Worm (Caenorhabditis elegans): Measurements from ENCODE around the gene Y60A3A.21.

Y60A3A.21 gene

DNA sequence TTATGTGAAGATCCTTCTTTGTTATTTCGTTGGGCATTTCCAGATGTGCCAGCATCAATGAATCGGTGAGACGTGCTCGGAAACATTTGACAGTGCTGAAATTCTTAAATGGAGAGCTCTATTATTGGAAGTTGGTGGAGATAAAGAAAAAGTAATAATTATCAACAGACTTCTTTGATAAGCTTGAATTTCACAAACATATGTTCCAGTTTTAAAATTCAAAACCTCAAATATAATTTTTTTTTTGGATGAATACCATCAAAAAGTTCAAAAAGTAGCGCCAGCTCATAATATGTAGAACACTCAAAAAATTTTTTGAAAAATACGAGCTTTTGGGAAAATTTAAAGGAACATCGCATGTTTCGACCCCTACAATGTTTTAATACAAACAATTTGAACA, 17.7 kb upstream of the Y60A3A.21 start, which contains the start of gene Y60A3A.25:
Gene Y60A3A.25 (minus strand): TSS at position 101 of the 400 bp plus-strand sequence.
- TF ChIP-seq T26A8.4 (GFP tag; IDR thresholded peaks at IDR 0.05) (no peak), duxl-1 (tag; optimal IDR thresholded peaks at IDR 0.05; ENCODE audit: poor library complexity) (no peak), rbr-2 (tag; optimal IDR thresholded peaks at IDR 0.05) (no peak), ZK337.2 (GFP tag; IDR thresholded peaks at IDR 0.05) (no peak), tag-97 (GFP tag; IDR thresholded peaks at IDR 0.05) (no peak), mdl-1 (tag; optimal IDR thresholded peaks at IDR 0.05) (no peak), F10B5.3 (tag; optimal IDR thresholded peaks at IDR 0.05) (no peak), ceh-20 (GFP tag; IDR thresholded peaks at IDR 0.05) (no peak), zag-1 (tag; optimal IDR thresholded peaks at IDR 0.05) (no peak), ceh-82 (tag; optimal IDR thresholded peaks at IDR 0.05) (no peak), ztf-7 (tag; optimal IDR thresholded peaks at IDR 0.05) (no peak), egl-43 (GFP tag; IDR thresholded peaks at IDR 0.05) (no peak), lsy-2 (tag; optimal IDR thresholded peaks at IDR 0.05) (no peak), sdz-12 (GFP tag; optimal IDR thresholded peaks at IDR 0.05) (no peak), mxl-2 (GFP tag; conservative IDR thresholded peaks at IDR 0.05) (no peak), F49E8.2 (tag; optimal IDR thresholded peaks at IDR 0.05; ENCODE audit: borderline replicate concordance) (no peak), nhr-28 (tag; optimal IDR thresholded peaks at IDR 0.05) (no peak), nhr-77 (tag; optimal IDR thresholded peaks at IDR 0.05) (no peak), ceh-62 (tag; optimal IDR thresholded peaks at IDR 0.05) (no peak), F26F4.8 (GFP tag; conservative IDR thresholded peaks at IDR 0.05) (no peak)

DNA sequence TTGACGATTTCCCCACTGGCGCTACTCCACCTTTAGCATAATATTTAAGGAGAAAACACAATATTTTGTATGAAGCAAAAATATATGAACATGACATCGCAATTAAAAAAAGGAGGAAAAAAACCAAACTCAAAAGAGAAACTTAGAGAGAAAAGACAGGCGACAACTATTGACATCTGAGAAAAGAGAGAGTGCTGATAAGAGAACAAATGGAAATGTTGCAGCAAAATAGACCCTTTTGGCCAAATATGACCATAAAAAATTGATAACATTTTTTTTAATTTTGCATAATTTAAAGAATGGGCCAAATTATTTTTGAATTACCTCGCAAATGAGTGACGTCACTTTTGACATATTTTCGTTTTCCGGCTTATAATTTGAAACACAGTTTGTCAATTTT, 17.1 kb upstream of the Y60A3A.21 start:
- TF ChIP-seq daf-16 (GFP tag; optimal IDR thresholded peaks at IDR 0.05) (no peak), daf-16 (tag; optimal IDR thresholded peaks at IDR 0.05) (peak; percentile 64), F49E8.2 (tag; optimal IDR thresholded peaks at IDR 0.05; ENCODE audit: borderline replicate concordance) (no peak), zfp-2 (tag; optimal IDR thresholded peaks at IDR 0.05) (no peak), nhr-10 (tag; optimal IDR thresholded peaks at IDR 0.05) (no peak), egl-27 (tag; optimal IDR thresholded peaks at IDR 0.05) (no peak), madf-9 (GFP tag; conservative IDR thresholded peaks at IDR 0.05) (no peak), unc-62 (GFP tag; optimal IDR thresholded peaks at IDR 0.05 in 1 of 2) (peak in 1 of 2 experiments; percentile 27), unc-62 (tag; optimal IDR thresholded peaks at IDR 0.05) (no peak), hif-1 (tag; optimal IDR thresholded peaks at IDR 0.05) (no peak), lin-1 (GFP tag; IDR thresholded peaks at IDR 0.05) (no peak), dmd-9 (GFP tag; IDR thresholded peaks at IDR 0.05) (no peak), ceh-62 (tag; optimal IDR thresholded peaks at IDR 0.05) (no peak), zag-1 (tag; optimal IDR thresholded peaks at IDR 0.05) (no peak), gei-8 (GFP tag; optimal IDR thresholded peaks at IDR 0.05) (no peak), T20F7.1 (GFP tag; optimal IDR thresholded peaks at IDR 0.05) (no peak), ceh-82 (tag; optimal IDR thresholded peaks at IDR 0.05) (no peak), pqm-1 (tag; optimal IDR thresholded peaks at IDR 0.05) (peak; percentile 77)

DNA sequence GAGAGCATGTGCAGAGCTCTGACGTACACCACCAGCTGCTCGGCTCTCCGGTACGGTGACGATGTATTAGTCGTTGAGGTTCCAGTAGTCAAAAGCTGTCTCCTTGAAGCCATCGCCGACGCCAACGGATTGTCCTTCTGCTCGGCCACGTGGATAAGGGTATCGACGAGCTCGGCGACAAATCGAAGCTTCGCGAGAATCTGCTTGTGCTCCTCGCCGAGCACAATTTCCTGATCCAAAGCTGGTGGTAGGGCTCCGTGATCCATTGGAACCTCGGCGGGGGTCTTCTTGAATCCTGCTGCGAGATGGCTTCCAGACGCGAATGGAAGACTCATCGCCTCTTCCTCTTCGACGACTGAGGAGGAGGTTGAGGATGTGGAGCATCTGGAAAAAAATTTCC, 14.3 kb upstream of the Y60A3A.21 start:
- TF ChIP-seq set-16 (GFP tag; IDR thresholded peaks at IDR 0.05) (peak; percentile 83), hmg-1.1 (GFP tag; IDR thresholded peaks at IDR 0.05) (0 out of 2 replicates have a peak, but pooled peaks have one; percentile 10), pqm-1 (tag; optimal IDR thresholded peaks at IDR 0.05) (no peak)

DNA sequence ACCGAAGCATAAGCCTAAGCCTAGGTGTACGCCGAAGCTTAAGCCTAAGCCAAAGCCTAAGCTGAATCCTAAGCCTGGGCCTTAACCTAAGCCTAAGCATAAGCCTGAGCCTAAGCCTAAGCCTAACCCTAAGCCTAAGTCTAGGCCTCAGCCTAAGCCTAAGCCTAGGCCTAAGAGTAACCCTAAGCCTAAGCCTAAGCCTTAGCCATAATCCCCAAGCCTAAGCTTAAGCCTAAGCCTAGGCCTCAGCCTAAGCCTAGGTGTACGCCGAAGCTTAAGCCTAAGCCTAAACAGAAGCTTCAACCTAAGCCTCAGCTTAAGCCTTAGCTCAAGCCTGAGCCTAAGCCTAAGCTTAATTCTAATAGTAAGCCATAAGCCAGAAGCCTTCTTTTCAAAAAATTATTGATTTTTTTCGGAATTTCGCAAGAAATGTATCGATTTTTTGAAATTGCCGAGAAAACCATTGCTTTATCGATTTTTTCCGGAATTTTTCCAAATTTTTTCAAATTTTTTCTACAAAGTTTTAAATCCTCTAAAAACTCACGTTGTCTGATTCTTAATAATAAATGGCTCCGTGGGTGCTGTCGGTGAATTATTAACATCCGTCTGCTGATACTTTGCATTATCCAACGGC, 13.4 kb upstream of the Y60A3A.21 start:
- TF ChIP-seq dmd-8 (GFP tag; IDR thresholded peaks at IDR 0.05) (0 out of 2 replicates have a peak, but pooled peaks have one; percentile 44), F26F4.8 (GFP tag; conservative IDR thresholded peaks at IDR 0.05) (no peak), pqm-1 (tag; optimal IDR thresholded peaks at IDR 0.05) (no peak), daf-12 (tag; optimal IDR thresholded peaks at IDR 0.05) (no peak), F44E2.7 (GFP tag; IDR thresholded peaks at IDR 0.05) (peak; percentile 79; the same call in 1 of the 2 replicates), skn-1 (tag; optimal IDR thresholded peaks at IDR 0.05) (no peak), ctbp-1 (GFP tag; IDR thresholded peaks at IDR 0.05) (no peak), F37D6.2 (tag; optimal IDR thresholded peaks at IDR 0.05) (no peak), unc-62 (GFP tag; optimal IDR thresholded peaks at IDR 0.05 in 1 of 2) (peak in 1 of 2 experiments; percentile 70), unc-62 (tag; optimal IDR thresholded peaks at IDR 0.05) (no peak), ceh-44 (GFP tag; IDR thresholded peaks at IDR 0.05) (no peak), dve-1 (tag; optimal IDR thresholded peaks at IDR 0.05; ENCODE audit: insufficient read depth) (no peak), lin-15B (tag; optimal IDR thresholded peaks at IDR 0.05) (no peak), F10B5.3 (tag; optimal IDR thresholded peaks at IDR 0.05) (no peak), sdz-12 (GFP tag; optimal IDR thresholded peaks at IDR 0.05) (no peak), daf-8 (GFP tag; IDR thresholded peaks at IDR 0.05) (no peak), ceh-28 (tag; optimal IDR thresholded peaks at IDR 0.05) (peak; percentile 83)

Data from whole organism, L4 larva.